Worm (Caenorhabditis elegans) whole organism, L1 larva: ENCODE data around the gene F57B7.2.

Experiments used
- C34B4.2 ChIP-seq: sonication (generic microtip); optimal IDR thresholded peaks from 2 replicates; lab custom pipeline; 2017; ENCODE audit warnings: mild to moderate bottlenecking, missing genetic modification characterization, missing compliant biosample characterization
- aha-1 ChIP-seq: fragments of 150-350 bp; optimal IDR thresholded peaks from 2 replicates; lab custom pipeline; 2014; ENCODE audit warnings: missing biosample characterization, missing genetic modification characterization
- ceh-82 ChIP-seq, 3 experiments: fragments of 150-350 bp in 1 of 3; sonication (generic microtip) in 2 of 3; optimal IDR thresholded peaks; 2 replicates each; lab custom pipeline; 2014 to 2017; ENCODE audit warnings: missing biosample characterization in 3 of 3, missing genetic modification characterization in 3 of 3
- ceh-88 ChIP-seq: fragments of 200-800 bp; sonication (Bioruptor generic); IDR thresholded peaks from 2 replicates; pipeline ENCODE4 v1.3.6; 2022; ENCODE audit warnings: missing genetic modification characterization, missing compliant biosample characterization
- ces-1 ChIP-seq: fragments of 150-350 bp; optimal IDR thresholded peaks from 2 replicates; lab custom pipeline; 2014; ENCODE audit warnings: missing biosample characterization, missing genetic modification reagents, missing genetic modification characterization
- dpl-1 ChIP-seq, 3 experiments: fragments of 150-350 bp in 2 of 3; sonication (generic microtip) in 1 of 3; optimal IDR thresholded peaks; 2 replicates each; lab custom pipeline; 2014 to 2017; ENCODE audit warnings: missing biosample characterization in 3 of 3, missing genetic modification characterization in 3 of 3, missing genetic modification reagents in 3 of 3
- dsc-1 ChIP-seq: sonication (generic microtip); optimal IDR thresholded peaks from 2 replicates; lab custom pipeline; 2016; ENCODE audit warnings: mild to moderate bottlenecking, missing genetic modification characterization, missing compliant biosample characterization
- efl-1 ChIP-seq, 4 experiments: fragments of 150-350 bp; optimal IDR thresholded peaks in 3 of 4; peaks in 1 of 4; 1 replicate in 1 of 4; 2 replicates in 3 of 4; lab custom pipeline; 2014; ENCODE audit warnings: missing biosample characterization in 2 of 4, missing genetic modification characterization in 2 of 4, missing genetic modification reagents in 2 of 4
- egl-13 ChIP-seq: sonication (generic microtip); optimal IDR thresholded peaks from 2 replicates; lab custom pipeline; 2016; ENCODE audit warnings: missing genotype, missing genetic modification reagents, missing genetic modification characterization, missing compliant biosample characterization
- egl-27 ChIP-seq, 2 experiments: fragments of 150-350 bp in 1 of 2; sonication (generic microtip); optimal IDR thresholded peaks; 3 replicates each; lab custom pipeline; 2017 to 2018; ENCODE audit warnings: missing biosample characterization in 2 of 2, missing genetic modification characterization in 2 of 2, missing genetic modification reagents in 2 of 2
- elt-2 ChIP-seq: sonication (generic microtip); optimal IDR thresholded peaks from 2 replicates; lab custom pipeline; 2016; ENCODE audit warnings: missing genetic modification characterization, mild to moderate bottlenecking, inconsistent platforms, missing compliant biosample characterization, missing genetic modification reagents
- elt-3 ChIP-seq, 6 experiments: fragments of 150-350 bp in 1 of 6; sonication (generic microtip); optimal IDR thresholded peaks; 2 replicates each; lab custom pipeline; 2017 to 2018; ENCODE audit warnings: missing biosample characterization in 6 of 6, missing genetic modification characterization in 6 of 6, inconsistent platforms in 1 of 6
- fkh-10 ChIP-seq: sonication (generic microtip); optimal IDR thresholded peaks from 2 replicates; lab custom pipeline; 2017; ENCODE audit warnings: missing biosample characterization, missing genetic modification reagents, missing genetic modification characterization
- fkh-8 ChIP-seq: sonication (generic microtip); optimal IDR thresholded peaks from 2 replicates; lab custom pipeline; 2016; ENCODE audit warnings: mild to moderate bottlenecking, missing genetic modification characterization, missing compliant biosample characterization
- hlh-4 ChIP-seq: sonication (generic microtip); optimal IDR thresholded peaks from 2 replicates; lab custom pipeline; 2016; ENCODE audit warnings: mild to moderate bottlenecking, missing genetic modification characterization, missing compliant biosample characterization
- hpl-2 ChIP-seq: fragments of 150-350 bp; optimal IDR thresholded peaks from 2 replicates; lab custom pipeline; 2014; ENCODE audit warnings: missing biosample characterization, missing genetic modification reagents, missing genetic modification characterization
- isw-1 ChIP-seq: fragments of 200-800 bp; sonication (Bioruptor generic); IDR thresholded peaks from 2 replicates; pipeline ENCODE4 v1.3.6; 2022; ENCODE audit warnings: missing genetic modification characterization, missing compliant biosample characterization
- lin-13 ChIP-seq: fragments of 150-350 bp; optimal IDR thresholded peaks from 2 replicates; lab custom pipeline; 2014; ENCODE audit warnings: missing biosample characterization, missing genetic modification reagents, missing genetic modification characterization
- lin-14 ChIP-seq: fragments of 200-800 bp; sonication (Bioruptor generic); optimal IDR thresholded peaks from 2 replicates; lab custom pipeline; 2018; ENCODE audit warnings: mild to moderate bottlenecking, missing genetic modification characterization, moderate library complexity, missing compliant biosample characterization
- lin-35 ChIP-seq, 2 experiments: fragments of 150-350 bp; optimal IDR thresholded peaks; 2 replicates each; lab custom pipeline; 2014; ENCODE audit warnings: missing biosample characterization in 2 of 2, missing genetic modification characterization in 2 of 2, missing genetic modification reagents in 2 of 2
- lir-3 ChIP-seq: sonication (generic microtip); optimal IDR thresholded peaks from 2 replicates; lab custom pipeline; 2016; ENCODE audit warnings: mild to moderate bottlenecking, missing genetic modification characterization, moderate library complexity, missing compliant biosample characterization; ENCODE audit not compliant: poor library complexity
- mab-9 ChIP-seq: fragments of 200-800 bp; sonication (Bioruptor generic); IDR thresholded peaks from 2 replicates; pipeline ENCODE4 v1.3.6; 2022; ENCODE audit warnings: missing genetic modification reagents, missing genetic modification characterization, missing compliant biosample characterization
- mep-1 ChIP-seq: fragments of 150-350 bp; optimal IDR thresholded peaks from 2 replicates; lab custom pipeline; 2014; ENCODE audit warnings: missing biosample characterization, missing genetic modification characterization
- nhr-20 ChIP-seq: sonication (generic microtip); optimal IDR thresholded peaks from 2 replicates; lab custom pipeline; 2016; ENCODE audit warnings: mild to moderate bottlenecking, missing genetic modification characterization, missing compliant biosample characterization
- nhr-237 ChIP-seq: fragments of 150-350 bp; optimal IDR thresholded peaks from 2 replicates; lab custom pipeline; 2014; ENCODE audit warnings: missing biosample characterization, missing genetic modification characterization
- nhr-28 ChIP-seq: fragments of 150-350 bp; optimal IDR thresholded peaks from 2 replicates; lab custom pipeline; 2014; ENCODE audit warnings: missing biosample characterization, missing genetic modification characterization
- nhr-47 ChIP-seq: sonication (generic microtip); optimal IDR thresholded peaks from 2 replicates; lab custom pipeline; 2016; ENCODE audit warnings: mild to moderate bottlenecking, missing genetic modification characterization, moderate library complexity, missing compliant biosample characterization
- nhr-71 ChIP-seq: sonication (generic microtip); optimal IDR thresholded peaks from 2 replicates; lab custom pipeline; 2016; ENCODE audit warnings: mild to moderate bottlenecking, missing genetic modification characterization, moderate library complexity, missing compliant biosample characterization
- nhr-77 ChIP-seq: fragments of 150-350 bp; optimal IDR thresholded peaks from 2 replicates; lab custom pipeline; 2014; ENCODE audit warnings: missing biosample characterization, missing genetic modification characterization
- pag-3 ChIP-seq: sonication (generic microtip); optimal IDR thresholded peaks from 2 replicates; lab custom pipeline; 2017; ENCODE audit warnings: missing genetic modification characterization, mild to moderate bottlenecking, missing compliant biosample characterization, antibody characterized with exemption, borderline replicate concordance; ENCODE audit not compliant: insufficient read depth
- pqm-1 ChIP-seq: sonication (generic microtip); optimal IDR thresholded peaks from 3 replicates; lab custom pipeline; 2017; ENCODE audit warnings: missing biosample characterization, missing genetic modification characterization
- rnt-1 ChIP-seq: sonication (generic microtip); optimal IDR thresholded peaks from 2 replicates; lab custom pipeline; 2016; ENCODE audit warnings: mild to moderate bottlenecking, missing genetic modification characterization, moderate library complexity, missing compliant biosample characterization
- skn-1 ChIP-seq: fragments of 150-350 bp; optimal IDR thresholded peaks from 2 replicates; lab custom pipeline; 2014; ENCODE audit warnings: missing biosample characterization, missing genetic modification characterization
- snu-23 ChIP-seq: sonication (generic microtip); optimal IDR thresholded peaks from 2 replicates; lab custom pipeline; 2016; ENCODE audit warnings: missing genetic modification characterization, missing compliant biosample characterization
- sptf-1 ChIP-seq: fragments of 150-350 bp; optimal IDR thresholded peaks from 2 replicates; lab custom pipeline; 2014; ENCODE audit warnings: missing biosample characterization, missing genetic modification characterization
- swsn-7 ChIP-seq: sonication (generic microtip); optimal IDR thresholded peaks from 2 replicates; lab custom pipeline; 2016; ENCODE audit warnings: missing genetic modification characterization, missing compliant biosample characterization
- tbx-2 ChIP-seq: sonication (generic microtip); optimal IDR thresholded peaks from 2 replicates; lab custom pipeline; 2016; ENCODE audit warnings: missing genetic modification characterization, missing compliant biosample characterization
- unc-130 ChIP-seq: fragments of 150-350 bp; optimal IDR thresholded peaks from 2 replicates; lab custom pipeline; 2017; ENCODE audit warnings: missing biosample characterization, missing genetic modification characterization, inconsistent platforms
- unc-86 ChIP-seq: sonication (generic microtip); optimal IDR thresholded peaks from 2 replicates; lab custom pipeline; 2016; ENCODE audit warnings: missing genetic modification characterization, missing compliant biosample characterization
- vab-15 ChIP-seq: sonication (generic microtip); optimal IDR thresholded peaks from 2 replicates; lab custom pipeline; 2017; ENCODE audit warnings: missing genotype, mild to moderate bottlenecking, missing genetic modification characterization, missing compliant biosample characterization
- zag-1 ChIP-seq: fragments of 150-350 bp; optimal IDR thresholded peaks from 2 replicates; lab custom pipeline; 2014; ENCODE audit warnings: missing biosample characterization, missing genetic modification characterization
- zip-4 ChIP-seq: fragments of 200-800 bp; sonication (Bioruptor generic); optimal IDR thresholded peaks from 2 replicates; lab custom pipeline; 2018; ENCODE audit warnings: mild to moderate bottlenecking, missing genetic modification characterization, moderate library complexity, missing compliant biosample characterization
- ztf-4 ChIP-seq: fragments of 150-350 bp; optimal IDR thresholded peaks from 2 replicates; lab custom pipeline; 2014; ENCODE audit warnings: missing biosample characterization, missing genetic modification characterization

Gene F57B7.2

ce11 chrV:11438464-11438863, 4.9 kb downstream of the F57B7.2 start, which contains the start of gene dmsr-1:
dmsr-1 (plus strand) TSS chrV:11438764.
- TF ChIP-seq vab-15 (tag; lab: Kevin White, UChicago) = no peak
- TF ChIP-seq efl-1 (optimal IDR thresholded peaks at IDR 0.05; lab: Kevin White, UChicago) = no peak
- TF ChIP-seq efl-1 (GFP tag; optimal IDR thresholded peaks at IDR 0.05 in 1 of 2; lab: Kevin White, UChicago) = no peak
- TF ChIP-seq rnt-1 = no peak
- no peak for TF ChIP-seq nhr-28 (tag; lab: Kevin White, UChicago)
- TF ChIP-seq hpl-2 (GFP tag; lab: Kevin White, UChicago) = no peak
- no peak for TF ChIP-seq aha-1 (tag; lab: Kevin White, UChicago)
- no peak for TF ChIP-seq dpl-1 (GFP tag; optimal IDR thresholded peaks at IDR 0.05; lab: Kevin White, UChicago)
- no peak for TF ChIP-seq pqm-1 (tag; lab: Kevin White, UChicago)
- no peak for TF ChIP-seq zip-4 (GFP tag; lab: Kevin White, UChicago)
- no peak for TF ChIP-seq egl-13 (tag; lab: Kevin White, UChicago)
- no peak for TF ChIP-seq fkh-8 (tag; lab: Kevin White, UChicago)
- TF ChIP-seq ceh-82 (tag; optimal IDR thresholded peaks at IDR 0.05; lab: Kevin White, UChicago) = no peak
- no peak for TF ChIP-seq egl-27 (tag; optimal IDR thresholded peaks at IDR 0.05; lab: Kevin White, UChicago)
- TF ChIP-seq nhr-20 (tag; lab: Kevin White, UChicago) = no peak
- no peak for TF ChIP-seq snu-23 (GFP tag; lab: Kevin White, UChicago)
- TF ChIP-seq nhr-77 = no peak
- TF ChIP-seq lin-13 (GFP tag; lab: Kevin White, UChicago) = no peak
- TF ChIP-seq nhr-71 (tag; lab: Kevin White, UChicago) = no peak
- no peak for TF ChIP-seq ces-1 (GFP tag; lab: Kevin White, UChicago)

DNA sequence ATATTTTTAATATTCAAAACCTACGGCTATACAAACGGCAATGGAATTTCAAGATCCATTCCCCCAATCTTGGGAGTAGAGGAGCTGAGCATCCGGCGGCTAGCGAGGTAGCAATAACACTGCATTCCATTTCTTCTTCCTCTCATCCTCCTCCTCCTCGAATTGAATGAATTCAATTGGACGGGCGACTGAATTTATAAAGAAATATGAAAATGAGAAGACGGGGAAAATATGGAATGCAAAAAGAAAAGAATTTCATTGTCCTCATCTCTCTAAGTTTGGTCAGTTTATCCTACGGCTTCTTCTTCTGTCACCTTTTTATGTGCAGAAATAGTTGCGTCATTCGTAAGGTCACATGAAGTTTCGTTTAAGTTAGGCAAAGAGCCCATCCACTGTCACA, 7.0 kb downstream of the F57B7.2 start:
- TF ChIP-seq pag-3 (tag; lab: Kevin White, UChicago) (no peak), elt-3 (tag; optimal IDR thresholded peaks at IDR 0.05; lab: Kevin White, UChicago) (no peak), lin-14 (GFP tag; lab: Kevin White, UChicago) (peak; percentile 33), hlh-4 (tag; lab: Kevin White, UChicago) (no peak), dpl-1 (GFP tag; optimal IDR thresholded peaks at IDR 0.05; lab: Kevin White, UChicago) (no peak), nhr-237 (tag; lab: Kevin White, UChicago) (no peak)

ce11 chrV:11435242-11435641, 8.2 kb downstream of the F57B7.2 start:
- no peak for TF ChIP-seq lin-14 (GFP tag; lab: Kevin White, UChicago)
- TF ChIP-seq unc-130 (tag; lab: Kevin White, UChicago) = no peak
- no peak for TF ChIP-seq ces-1 (GFP tag; lab: Kevin White, UChicago)
- TF ChIP-seq mep-1 (tag; lab: Kevin White, UChicago) = no peak
- TF ChIP-seq tbx-2 = no peak
- no peak for TF ChIP-seq lin-35 (GFP tag; optimal IDR thresholded peaks at IDR 0.05; lab: Kevin White, UChicago)
- no peak for TF ChIP-seq C34B4.2 (tag; lab: Kevin White, UChicago)
- TF ChIP-seq ztf-4 = no peak
- TF ChIP-seq, all 84 proteins: peak for 0

- TF ChIP-seq fkh-10 (GFP tag; lab: Kevin White, UChicago) = peak; percentile 72
- no peak for TF ChIP-seq swsn-7 (tag; lab: Kevin White, UChicago)
- TF ChIP-seq isw-1 (GFP tag; lab: Robert Waterston, UW) = no peak
- TF ChIP-seq lin-14 (GFP tag; lab: Kevin White, UChicago) = peak; percentile 11
These were observed 12.6 kb downstream of the F57B7.2 start for ce11 chrV:11430823-11431222.

- TF ChIP-seq sptf-1 (tag; lab: Kevin White, UChicago) (no peak), tbx-2 (peak; percentile 74), fkh-8 (tag; lab: Kevin White, UChicago) (no peak), ces-1 (GFP tag; lab: Kevin White, UChicago) (peak; percentile 53), zag-1 (peak; percentile 11), nhr-47 (peak; percentile 19), nhr-237 (tag; lab: Kevin White, UChicago) (no peak), dsc-1 (tag; lab: Kevin White, UChicago) (peak; percentile 81), skn-1 (tag; lab: Kevin White, UChicago) (no peak), egl-13 (tag; lab: Kevin White, UChicago) (no peak), lir-3 (tag; lab: Kevin White, UChicago) (no peak), unc-86 (tag; lab: Kevin White, UChicago) (peak; percentile 22), nhr-28 (tag; lab: Kevin White, UChicago) (no peak), elt-2 (tag; lab: Kevin White, UChicago) (no peak), mab-9 (no peak), lin-14 (GFP tag; lab: Kevin White, UChicago) (peak; percentile 78), ceh-88 (GFP tag; lab: Robert Waterston, UW) (no peak), nhr-71 (tag; lab: Kevin White, UChicago) (peak; percentile 42)
These were observed 14.7 kb downstream of the F57B7.2 start for ce11 chrV:11428728-11429127.
